Fruit fly (Drosophila melanogaster) whole organism, embryonic: ENCODE data around the gene 7B2.

Source experiments
- Atf-2 ChIP-seq: fragments of 200-800 bp; sonication (Bioruptor generic); optimal IDR thresholded peaks from 2 replicates; lab custom pipeline; 2016; ENCODE audit warnings: missing biosample characterization, missing genetic modification characterization
- CG10209 ChIP-seq: fragments of 200-800 bp; sonication (Bioruptor generic); optimal IDR thresholded peaks from 3 replicates; lab custom pipeline; 2017; ENCODE audit warnings: missing biosample characterization, mild to moderate bottlenecking, missing genetic modification characterization, missing genetic modification reagents
- CG10654 ChIP-seq: fragments of 200-800 bp; sonication (Bioruptor generic); optimal IDR thresholded peaks from 2 replicates; lab custom pipeline; 2016; ENCODE audit warnings: missing biosample characterization, missing genetic modification characterization
- CG15011 ChIP-seq: fragments of 200-800 bp; sonication (Bioruptor generic); optimal IDR thresholded peaks from 3 replicates; lab custom pipeline; 2018; ENCODE audit warnings: missing biosample characterization, mild to moderate bottlenecking, missing genetic modification characterization
- CG15073 ChIP-seq: fragments of 200-800 bp; sonication (Bioruptor generic); optimal IDR thresholded peaks from 2 replicates; lab custom pipeline; 2016; ENCODE audit warnings: missing biosample characterization, missing genetic modification characterization
- CG17568 ChIP-seq: fragments of 200-800 bp; sonication (Bioruptor generic); optimal IDR thresholded peaks from 2 replicates; lab custom pipeline; 2018; ENCODE audit warnings: missing biosample characterization, mild to moderate bottlenecking, missing genetic modification characterization, moderate library complexity
- CG17612 ChIP-seq: fragments of 200-800 bp; sonication (Bioruptor generic); IDR thresholded peaks from 2 replicates; pipeline ENCODE4 v1.3.6; 2022; ENCODE audit warnings: missing biosample characterization, missing genetic modification characterization
- CG2120 ChIP-seq: fragments of 200-800 bp; sonication (Bioruptor generic); optimal IDR thresholded peaks from 3 replicates; lab custom pipeline; 2016; ENCODE audit warnings: missing biosample characterization, missing genetic modification characterization
- CG2199 ChIP-seq: fragments of 200-800 bp; sonication (Bioruptor generic); IDR thresholded peaks from 3 replicates; pipeline ENCODE4 v1.3.6; 2022; ENCODE audit warnings: missing biosample characterization, missing genetic modification characterization
- CG3163 ChIP-seq: fragments of 200-800 bp; sonication (Bioruptor generic); optimal IDR thresholded peaks from 3 replicates; lab custom pipeline; 2016; ENCODE audit warnings: missing biosample characterization, missing genetic modification characterization
- CG3726 ChIP-seq: fragments of 200-800 bp; sonication (Bioruptor generic); IDR thresholded peaks from 3 replicates; pipeline ENCODE4, ENCODE4 v1.3.6; 2022; ENCODE audit warnings: missing biosample characterization, missing genetic modification characterization
- CG3847 ChIP-seq: fragments of 200-800 bp; sonication (Bioruptor generic); IDR thresholded peaks from 2 replicates; pipeline ENCODE4 v1.3.6; 2022; ENCODE audit warnings: missing biosample characterization, missing genetic modification characterization
- CG4707 ChIP-seq: fragments of 200-800 bp; sonication (Bioruptor generic); optimal IDR thresholded peaks from 2 replicates; lab custom pipeline; 2018; ENCODE audit warnings: missing biosample characterization, mild to moderate bottlenecking, missing genetic modification characterization, moderate library complexity
- CG6765 ChIP-seq: fragments of 200-800 bp; sonication (Bioruptor generic); optimal IDR thresholded peaks from 3 replicates; lab custom pipeline; 2017; ENCODE audit warnings: missing biosample characterization, mild to moderate bottlenecking, missing genetic modification characterization
- CG6813 ChIP-seq: fragments of 200-800 bp; sonication (Bioruptor generic); optimal IDR thresholded peaks from 2 replicates; lab custom pipeline; 2017; ENCODE audit warnings: missing biosample characterization, missing genetic modification characterization, mild to moderate bottlenecking, moderate library complexity, missing genetic modification reagents
- CG7372 ChIP-seq: fragments of 200-800 bp; sonication (Bioruptor generic); IDR thresholded peaks from 2 replicates; pipeline ENCODE4 v1.3.6; 2022; ENCODE audit warnings: missing biosample characterization, missing genetic modification characterization
- CG9215 ChIP-seq: fragments of 200-800 bp; sonication (Bioruptor generic); IDR thresholded peaks from 2 replicates; pipeline ENCODE4 v1.3.6; 2022; ENCODE audit warnings: missing biosample characterization, missing genetic modification characterization
- CG9932 ChIP-seq: fragments of 200-800 bp; sonication (Bioruptor generic); IDR thresholded peaks from 2 replicates; pipeline ENCODE4 v1.3.6; 2022; ENCODE audit warnings: missing biosample characterization, missing genetic modification characterization
- CTCF ChIP-seq: fragments of 200-800 bp; sonication (Bioruptor generic); optimal IDR thresholded peaks from 2 replicates; lab custom pipeline; 2017; ENCODE audit warnings: missing biosample characterization, mild to moderate bottlenecking, missing genetic modification characterization, moderate library complexity
- Dfd ChIP-seq, 2 experiments: fragments of >200 bp; optimal IDR thresholded peaks; 2 replicates each; lab custom pipeline; 2017; ENCODE audit warnings: missing biosample characterization in 2 of 2, missing genetic modification characterization in 2 of 2
- Doc2 ChIP-seq: fragments of 200-800 bp; sonication (Bioruptor generic); IDR thresholded peaks from 2 replicates; pipeline ENCODE4 v1.3.6; 2022; ENCODE audit warnings: missing biosample characterization, missing genetic modification characterization
- GATAe ChIP-seq: fragments of 200-800 bp; sonication (Bioruptor generic); conservative IDR thresholded peaks from 2 replicates; pipeline ENCODE4 v1.3.6; 2022; ENCODE audit warnings: missing biosample characterization, missing genetic modification characterization
- Hand ChIP-seq: fragments of 200-800 bp; sonication (Bioruptor generic); optimal IDR thresholded peaks from 2 replicates; lab custom pipeline; 2017; ENCODE audit warnings: mild to moderate bottlenecking, missing biosample characterization, missing genetic modification reagents, missing genetic modification characterization
- Hey ChIP-seq: fragments of 200-800 bp; sonication (Bioruptor generic); optimal IDR thresholded peaks from 3 replicates; lab custom pipeline; 2018; ENCODE audit warnings: missing biosample characterization, mild to moderate bottlenecking, missing genetic modification characterization
- Hr39 ChIP-seq: fragments of >200 bp; optimal IDR thresholded peaks from 2 replicates; lab custom pipeline; 2017
- Hr78 ChIP-seq, 2 experiments: fragments of 200-800 bp in 1 of 2; fragments of >200 bp in 1 of 2; sonication (Bioruptor generic) in 1 of 2; optimal IDR thresholded peaks; 2 replicates each; lab custom pipeline; 2017 to 2019; ENCODE audit warnings: missing biosample characterization in 2 of 2, missing genetic modification characterization in 2 of 2, mild to moderate bottlenecking in 1 of 2, moderate library complexity in 1 of 2
- Kr ChIP-seq: fragments of 200-800 bp; sonication (Bioruptor generic); optimal IDR thresholded peaks from 2 replicates; lab custom pipeline; 2017; ENCODE audit warnings: missing biosample characterization, mild to moderate bottlenecking, missing genetic modification characterization
- Lpt ChIP-seq: fragments of >200 bp; optimal IDR thresholded peaks from 2 replicates; lab custom pipeline; 2018; ENCODE audit warnings: missing biosample characterization, missing genetic modification characterization
- Mad ChIP-seq: fragments of 200-800 bp; sonication (Bioruptor generic); optimal IDR thresholded peaks from 2 replicates; lab custom pipeline; 2016; ENCODE audit warnings: missing biosample characterization, missing genetic modification characterization
- Meics ChIP-seq: fragments of 200-800 bp; sonication (Bioruptor generic); optimal IDR thresholded peaks from 2 replicates; lab custom pipeline; 2017; ENCODE audit warnings: missing biosample characterization, mild to moderate bottlenecking, missing genetic modification characterization
- Oli ChIP-seq: fragments of 200-800 bp; sonication (Bioruptor generic); optimal IDR thresholded peaks from 2 replicates; lab custom pipeline; 2018; ENCODE audit warnings: missing biosample characterization, mild to moderate bottlenecking, missing genetic modification characterization, moderate library complexity
- Optix ChIP-seq: fragments of 200-800 bp; sonication (Bioruptor generic); IDR thresholded peaks from 3 replicates; pipeline ENCODE4 v1.3.6; 2022; ENCODE audit warnings: missing biosample characterization, missing genetic modification characterization
- YL-1 ChIP-seq: fragments of 200-800 bp; sonication (Bioruptor generic); optimal IDR thresholded peaks from 3 replicates; lab custom pipeline; 2017; ENCODE audit warnings: missing biosample characterization, mild to moderate bottlenecking, missing genetic modification characterization
- ac ChIP-seq: fragments of 200-800 bp; sonication (Bioruptor generic); optimal IDR thresholded peaks from 3 replicates; lab custom pipeline; 2017; ENCODE audit warnings: missing biosample characterization, mild to moderate bottlenecking, missing genetic modification characterization
- ato ChIP-seq: fragments of 200-800 bp; sonication (Bioruptor generic); IDR thresholded peaks from 2 replicates; pipeline ENCODE4 v1.3.6; 2022; ENCODE audit warnings: missing biosample characterization, missing genetic modification characterization; ENCODE audit not compliant: partially characterized antibody
- bbx ChIP-seq: fragments of 200-800 bp; sonication (Bioruptor generic); IDR thresholded peaks from 2 replicates; pipeline ENCODE4 v1.3.6; 2022; ENCODE audit warnings: missing biosample characterization, missing genetic modification characterization; ENCODE audit not compliant: partially characterized antibody
- chif ChIP-seq, 2 experiments: fragments of 200-800 bp; sonication (Bioruptor generic); optimal IDR thresholded peaks; 3 replicates each; lab custom pipeline; 2016; ENCODE audit warnings: missing biosample characterization in 2 of 2, missing genetic modification characterization in 2 of 2
- croc ChIP-seq: fragments of 200-800 bp; sonication (Bioruptor generic); conservative IDR thresholded peaks from 3 replicates; pipeline ENCODE4 v1.3.6; 2022; ENCODE audit warnings: missing biosample characterization, missing genetic modification characterization
- dpn ChIP-seq, 2 experiments: fragments of 200-800 bp; sonication (Bioruptor generic); optimal IDR thresholded peaks; 3 replicates each; lab custom pipeline; 2016; ENCODE audit warnings: missing biosample characterization in 2 of 2, missing genetic modification characterization in 2 of 2
- ewg ChIP-seq: fragments of 200-800 bp; sonication (Bioruptor generic); optimal IDR thresholded peaks from 3 replicates; lab custom pipeline; 2017; ENCODE audit warnings: mild to moderate bottlenecking, missing biosample characterization, missing genetic modification reagents, missing genetic modification characterization
- fd64A ChIP-seq: fragments of 200-800 bp; sonication (Bioruptor generic); optimal IDR thresholded peaks from 3 replicates; lab custom pipeline; 2018; ENCODE audit warnings: missing biosample characterization, mild to moderate bottlenecking, missing genetic modification characterization
- grau ChIP-seq: fragments of 200-800 bp; optimal IDR thresholded peaks from 3 replicates; lab custom pipeline; 2019; ENCODE audit warnings: missing biosample characterization, mild to moderate bottlenecking, missing genetic modification characterization, moderate library complexity
- grn ChIP-seq: fragments of 200-800 bp; sonication (Bioruptor generic); optimal IDR thresholded peaks from 3 replicates; lab custom pipeline; 2017; ENCODE audit warnings: missing biosample characterization, missing genetic modification characterization
- p53 ChIP-seq: fragments of 200-800 bp; sonication (Bioruptor generic); optimal IDR thresholded peaks from 2 replicates; lab custom pipeline; 2016; ENCODE audit warnings: missing biosample characterization, missing genetic modification characterization
- pho ChIP-seq: fragments of 200-800 bp; sonication (Bioruptor generic); optimal IDR thresholded peaks from 2 replicates; lab custom pipeline; 2016; ENCODE audit warnings: missing biosample characterization, missing genetic modification characterization
- ssp ChIP-seq: fragments of 200-800 bp; sonication (Bioruptor generic); IDR thresholded peaks from 2 replicates; pipeline ENCODE4 v1.3.6; 2022; ENCODE audit warnings: missing biosample characterization, missing genetic modification characterization
- vnd ChIP-seq: fragments of 200-800 bp; sonication (Bioruptor generic); IDR thresholded peaks from 3 replicates; pipeline ENCODE4 v1.3.6; 2022; ENCODE audit warnings: missing biosample characterization, missing genetic modification characterization; ENCODE audit not compliant: partially characterized antibody
- wdn ChIP-seq: fragments of 200-800 bp; sonication (Bioruptor generic); IDR thresholded peaks from 2 replicates; pipeline ENCODE4 v1.3.6; 2022; ENCODE audit warnings: missing biosample characterization, missing genetic modification characterization
- wek ChIP-seq: fragments of 200-800 bp; sonication (Bioruptor generic); optimal IDR thresholded peaks from 3 replicates; lab custom pipeline; 2018; ENCODE audit warnings: missing biosample characterization, mild to moderate bottlenecking, missing genetic modification characterization, moderate library complexity
- z ChIP-seq: fragments of 200-800 bp; sonication (Bioruptor generic); IDR thresholded peaks from 3 replicates; pipeline ENCODE4 v1.3.6; 2022; ENCODE audit warnings: missing biosample characterization, missing genetic modification characterization

The 7B2 gene

dm6 chr3R:5361681-5362319 is 14.8 kb upstream of the 7B2 start (continued):
- TF ChIP-seq CG17612 (peak; percentile 69), CG9215 (peak; percentile 61; the same call in 1 of the 2 replicates), vnd (GFP tag; lab: Robert Waterston, UW) (0 out of 3 replicates have a peak, but pooled peaks have one; percentile 29), CG17568 (GFP tag; lab: Kevin White, UChicago) (no peak), ssp (GFP tag; lab: Robert Waterston, UW) (peak; percentile 65), CG4707 (peak; percentile 40), Meics (GFP tag; lab: Kevin White, UChicago) (peak; percentile 86), wek (GFP tag; lab: Kevin White, UChicago) (peak; percentile 28), CG7372 (GFP tag; lab: Robert Waterston, UW) (peak; percentile 79), Atf-2 (GFP tag; lab: Kevin White, UChicago) (peak; percentile 59), ewg (GFP tag; lab: Kevin White, UChicago) (peak; percentile 52), ato (GFP tag; lab: Robert Waterston, UW) (no peak), fd64A (GFP tag; lab: Kevin White, UChicago) (peak; percentile 63), croc (GFP tag; lab: Robert Waterston, UW) (peak; percentile 52), wdn (peak; percentile 72), YL-1 (GFP tag; lab: Kevin White, UChicago) (no peak), Optix (GFP tag; lab: Robert Waterston, UW) (peak; percentile 83; the same call in 2 of the 3 replicates), Hand (GFP tag; lab: Kevin White, UChicago) (peak; percentile 25), CG2199 (GFP tag; lab: Robert Waterston, UW) (0 out of 3 replicates have a peak, but pooled peaks have one; percentile 60), Dfd (GFP tag; optimal IDR thresholded peaks at IDR 0.05; lab: Kevin White, UChicago) (no peak), CG3163 (GFP tag; lab: Kevin White, UChicago) (peak; percentile 73), Mad (GFP tag; lab: Kevin White, UChicago) (peak; percentile 74), CG6765 (peak; percentile 54), grn (GFP tag; lab: Kevin White, UChicago) (no peak), CG15011 (peak; percentile 18), Hr39 (lab: Kevin White, UChicago) (no peak), CG10209 (GFP tag; lab: Kevin White, UChicago) (peak; percentile 82), Oli (tag; lab: Kevin White, UChicago) (peak; percentile 85), CG6813 (GFP tag; lab: Kevin White, UChicago) (peak; percentile 81), chif (GFP tag; optimal IDR thresholded peaks at IDR 0.05; lab: Kevin White, UChicago) (peak; percentile 66 to 84), GATAe (GFP tag; lab: Robert Waterston, UW) (peak; percentile 39; the same call in 1 of the 2 replicates), CG9932 (GFP tag; lab: Robert Waterston, UW) (peak; percentile 93), CG2120 (peak; percentile 91), CG3847 (GFP tag; lab: Robert Waterston, UW) (peak; percentile 87), Hey (tag; lab: Kevin White, UChicago) (no peak), pho (GFP tag; lab: Kevin White, UChicago) (peak; percentile 82), CG15073 (GFP tag; lab: Kevin White, UChicago) (peak; percentile 11), Kr (GFP tag; lab: Kevin White, UChicago) (no peak), Doc2 (no peak), p53 (GFP tag; lab: Kevin White, UChicago) (peak; percentile 35), bbx (GFP tag; lab: Robert Waterston, UW) (no peak), CG10654 (GFP tag; lab: Kevin White, UChicago) (peak; percentile 62), Lpt (GFP tag; lab: Kevin White, UChicago) (no peak), z (GFP tag; lab: Robert Waterston, UW) (no peak), grau (peak; percentile 97), ac (GFP tag; lab: Kevin White, UChicago) (no peak), dpn (GFP tag; optimal IDR thresholded peaks at IDR 0.05; lab: Kevin White, UChicago) (peak; percentile 85 to 91), Hr78 (GFP tag; optimal IDR thresholded peaks at IDR 0.05; lab: Kevin White, UChicago) (peak in 1 of 2 experiments; percentile 84), CG3726 (GFP tag; lab: Robert Waterston, UW) (peak; percentile 79; the same call in 1 of the 3 replicates), CTCF (GFP tag; lab: Kevin White, UChicago) (no peak)
